Fruit fly (Drosophila melanogaster): ENCODE measurements around the gene MICU1.

MICU1 gene

dm6 chr2L:7135069-7135468 is 47.0 kb upstream of the MICU1 start (continued):
- TF ChIP-seq prd (optimal IDR thresholded peaks at IDR 0.05) (no peak), prd (GFP tag; IDR thresholded peaks at IDR 0.05) (peak; percentile 84), CG14050 (GFP tag; IDR thresholded peaks at IDR 0.05) (peak; percentile 72), CG2678 (tag; optimal IDR thresholded peaks at IDR 0.05) (peak; percentile 68), Sin3A (optimal IDR thresholded peaks at IDR 0.05) (no peak), pros (GFP tag; optimal IDR thresholded peaks at IDR 0.05) (no peak), CG8089 (GFP tag; optimal IDR thresholded peaks at IDR 0.05) (peak; percentile 78), yki (optimal IDR thresholded peaks at IDR 0.05) (no peak), CG12155 (GFP tag; optimal IDR thresholded peaks at IDR 0.05) (no peak), gfzf (GFP tag; optimal IDR thresholded peaks at IDR 0.05) (no peak), CG17612 (GFP tag; IDR thresholded peaks at IDR 0.05) (no peak), amos (GFP tag; IDR thresholded peaks at IDR 0.05; ENCODE audit: partially characterized antibody) (no peak), CG12391 (tag; optimal IDR thresholded peaks at IDR 0.05) (peak; percentile 82), CG16815 (GFP tag; optimal IDR thresholded peaks at IDR 0.05) (peak; percentile 71), CG13894 (tag; optimal IDR thresholded peaks at IDR 0.05) (no peak), TFAM (GFP tag; optimal IDR thresholded peaks at IDR 0.05) (peak; percentile 5), CG30403 (GFP tag; optimal IDR thresholded peaks at IDR 0.05) (peak; percentile 83), CG10209 (GFP tag; optimal IDR thresholded peaks at IDR 0.05) (peak; percentile 53), HLH3B (GFP tag; IDR thresholded peaks at IDR 0.05) (peak; percentile 88), CG6689 (GFP tag; IDR thresholded peaks at IDR 0.05) (peak; percentile 74), esg (GFP tag; conservative IDR thresholded peaks at IDR 0.05) (peak; percentile 75), CG15601 (tag; optimal IDR thresholded peaks at IDR 0.05) (peak; percentile 56), CG3726 (GFP tag; IDR thresholded peaks at IDR 0.05) (peak; percentile 42; the same call in 1 of the 3 replicates), CG10147 (GFP tag; optimal IDR thresholded peaks at IDR 0.05) (no peak), ssp (GFP tag; IDR thresholded peaks at IDR 0.05) (no peak; the same call in none of the 2 replicates), CG17186 (GFP tag; optimal IDR thresholded peaks at IDR 0.05) (no peak), H2.0 (GFP tag; IDR thresholded peaks at IDR 0.05) (peak; percentile 67), zen (tag; optimal IDR thresholded peaks at IDR 0.05) (peak; percentile 45), Rx (GFP tag; IDR thresholded peaks at IDR 0.05) (peak; percentile 61), ac (GFP tag; optimal IDR thresholded peaks at IDR 0.05) (peak; percentile 25), Drgx (GFP tag; IDR thresholded peaks at IDR 0.05) (peak; percentile 77), gcm2 (GFP tag; optimal IDR thresholded peaks at IDR 0.05) (peak; percentile 47), NFAT (GFP tag; IDR thresholded peaks at IDR 0.05) (no peak), tap (tag; optimal IDR thresholded peaks at IDR 0.05) (peak; percentile 49), ind (GFP tag; optimal IDR thresholded peaks at IDR 0.05) (peak; percentile 58), CG15479 (GFP tag; optimal IDR thresholded peaks at IDR 0.05) (no peak), CG9215 (GFP tag; IDR thresholded peaks at IDR 0.05) (no peak; the same call in 1 of the 2 replicates), BEAF-32 (GFP tag; optimal IDR thresholded peaks at IDR 0.05) (no peak), Gug (GFP tag; IDR thresholded peaks at IDR 0.05) (no peak; the same call in 2 of the 4 replicates), grn (GFP tag; optimal IDR thresholded peaks at IDR 0.05) (no peak), Dad (GFP tag; optimal IDR thresholded peaks at IDR 0.05) (peak; percentile 65), CG4328 (GFP tag; optimal IDR thresholded peaks at IDR 0.05) (no peak), CG7556 (GFP tag; optimal IDR thresholded peaks at IDR 0.05) (peak; percentile 59), CG9932 (GFP tag; IDR thresholded peaks at IDR 0.05) (no peak), D (optimal IDR thresholded peaks at IDR 0.05) (no peak), D (GFP tag; optimal IDR thresholded peaks at IDR 0.05) (peak; percentile 77), CG10543 (GFP tag; optimal IDR thresholded peaks at IDR 0.05) (no peak), seq (GFP tag; IDR thresholded peaks at IDR 0.05) (peak; percentile 60), hkb (optimal IDR thresholded peaks at IDR 0.05) (no peak), hkb (GFP tag; IDR thresholded peaks at IDR 0.05) (peak; percentile 75), slbo (GFP tag; IDR thresholded peaks at IDR 0.05) (peak; percentile 60; the same call in 1 of the 2 replicates), klu (GFP tag; IDR thresholded peaks at IDR 0.05) (no peak), vnd (GFP tag; IDR thresholded peaks at IDR 0.05; ENCODE audit: partially characterized antibody) (no peak)
